Worm (Caenorhabditis elegans): Measurements from ENCODE around the gene R05A10.7.

DNA sequence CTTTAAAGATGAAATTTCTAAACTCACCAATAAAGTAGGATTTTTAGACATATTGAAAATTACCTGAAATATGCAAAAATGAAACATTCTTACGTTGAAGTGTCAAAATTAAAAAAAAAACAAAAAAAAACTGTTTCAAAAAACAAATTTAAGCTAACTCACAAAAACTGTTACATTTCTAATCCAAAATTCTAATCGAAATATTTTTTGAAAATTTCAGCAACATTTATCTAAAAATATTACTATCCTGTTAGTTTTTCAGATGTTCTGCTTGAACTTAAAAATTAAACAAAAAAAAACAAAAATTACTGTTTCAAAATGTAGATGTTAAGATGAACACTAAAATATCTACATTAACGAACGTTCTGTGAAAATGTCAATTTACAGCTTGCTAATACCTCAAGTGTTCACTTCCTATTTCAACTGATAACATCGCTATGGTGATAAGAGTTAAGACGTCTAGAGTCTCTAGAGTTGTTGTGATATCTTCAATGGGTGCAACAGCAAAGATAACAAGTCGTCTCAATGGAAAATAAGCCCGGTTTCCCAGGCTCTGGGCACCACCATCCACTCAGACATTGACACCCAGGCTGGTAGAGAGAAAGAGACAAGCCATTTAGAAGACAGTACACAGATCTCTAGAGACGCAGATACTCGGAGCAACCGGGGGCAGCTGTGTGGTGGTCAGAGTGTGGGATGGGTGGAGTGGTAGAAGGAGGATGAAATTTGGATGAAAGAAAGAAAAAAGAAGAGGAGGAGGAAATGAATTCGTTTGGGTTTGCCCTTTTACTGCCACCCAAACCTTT lies 34.7 kb downstream of the R05A10.7 start, which contains the start of gene H12I19.115:
- TF ChIP-seq nhr-11 (tag; optimal IDR thresholded peaks at IDR 0.05), result no peak
- peak; percentile 15 for TF ChIP-seq unc-55 (GFP tag; optimal IDR thresholded peaks at IDR 0.05)
- TF ChIP-seq gmeb-1 (tag; optimal IDR thresholded peaks at IDR 0.05), result no peak
- TF ChIP-seq elt-1 (tag; optimal IDR thresholded peaks at IDR 0.05), result no peak
- no peak for TF ChIP-seq snpc-4 (tag; optimal IDR thresholded peaks at IDR 0.05)
- no peak for TF ChIP-seq unc-62 (GFP tag; optimal IDR thresholded peaks at IDR 0.05)
- TF ChIP-seq nhr-12 (tag; optimal IDR thresholded peaks at IDR 0.05), result no peak
- no peak for TF ChIP-seq aly-2 (tag; optimal IDR thresholded peaks at IDR 0.05)
- no peak for TF ChIP-seq sma-3 (GFP tag; optimal IDR thresholded peaks at IDR 0.05)
- no peak for TF ChIP-seq lsy-2 (tag; optimal IDR thresholded peaks at IDR 0.05)
- TF ChIP-seq nhr-129 (tag; optimal IDR thresholded peaks at IDR 0.05), result peak; percentile 83
- TF ChIP-seq lin-13 (GFP tag; optimal IDR thresholded peaks at IDR 0.05), result no peak

All from whole organism, L2 larva.